Worm (Caenorhabditis elegans) whole organism, L3 larva: ENCODE results near the gene dpy-1.

Source experiments
- ZK546.5 ChIP-seq: sonication (generic microtip); optimal IDR thresholded peaks from 2 replicates; lab custom pipeline; 2017; ENCODE audit warnings: missing biosample characterization, missing genetic modification characterization
- aly-2 ChIP-seq: fragments of 150-350 bp; optimal IDR thresholded peaks from 2 replicates; lab custom pipeline; 2014; ENCODE audit warnings: missing biosample characterization, missing genetic modification characterization
- ceh-28 ChIP-seq: fragments of 150-350 bp; optimal IDR thresholded peaks from 2 replicates; lab custom pipeline; 2014; ENCODE audit warnings: missing biosample characterization, missing genetic modification reagents, missing genetic modification characterization
- ceh-82 ChIP-seq: fragments of 150-350 bp; optimal IDR thresholded peaks from 2 replicates; lab custom pipeline; 2014; ENCODE audit warnings: missing biosample characterization, missing genetic modification characterization
- ceh-9 ChIP-seq: sonication (generic microtip); optimal IDR thresholded peaks from 2 replicates; lab custom pipeline; 2018; ENCODE audit warnings: missing biosample characterization, missing genetic modification characterization
- daf-12 ChIP-seq: fragments of 150-350 bp; optimal IDR thresholded peaks from 2 replicates; lab custom pipeline; 2014; ENCODE audit warnings: missing biosample characterization, missing genetic modification reagents, missing genetic modification characterization
- egl-5 ChIP-seq: fragments of 150-350 bp; optimal IDR thresholded peaks from 2 replicates; lab custom pipeline; 2017; ENCODE audit warnings: missing biosample characterization, missing genetic modification reagents, missing genetic modification characterization, inconsistent platforms
- elt-2 ChIP-seq: sonication (generic microtip); optimal IDR thresholded peaks from 2 replicates; lab custom pipeline; 2016; ENCODE audit warnings: missing genetic modification reagents, mild to moderate bottlenecking, missing genetic modification characterization, missing compliant biosample characterization
- eor-1 ChIP-seq, 2 experiments: fragments of 150-350 bp; optimal IDR thresholded peaks; 2 replicates each; lab custom pipeline; 2014 to 2018; ENCODE audit warnings: missing biosample characterization in 2 of 2, missing genetic modification characterization in 2 of 2
- fkh-10 ChIP-seq: sonication (generic microtip); optimal IDR thresholded peaks from 2 replicates; lab custom pipeline; 2017; ENCODE audit warnings: missing biosample characterization, missing genetic modification reagents, missing genetic modification characterization
- jun-1 ChIP-seq: fragments of 150-350 bp; optimal IDR thresholded peaks from 2 replicates; lab custom pipeline; 2014; ENCODE audit warnings: missing biosample characterization, missing genetic modification reagents, missing genetic modification characterization
- lin-15B ChIP-seq: fragments of 150-350 bp; optimal IDR thresholded peaks from 2 replicates; lab custom pipeline; 2014; ENCODE audit warnings: missing biosample characterization, missing genetic modification characterization
- lsy-12 ChIP-seq: sonication (generic microtip); optimal IDR thresholded peaks from 2 replicates; lab custom pipeline; 2016; ENCODE audit warnings: mild to moderate bottlenecking, missing genetic modification characterization, missing compliant biosample characterization
- mdl-1 ChIP-seq: fragments of 150-350 bp; optimal IDR thresholded peaks from 2 replicates; lab custom pipeline; 2014; ENCODE audit warnings: missing biosample characterization, missing genetic modification characterization
- mml-1 ChIP-seq: fragments of 150-350 bp; sonication (generic microtip); optimal IDR thresholded peaks from 3 replicates; lab custom pipeline; 2014; ENCODE audit warnings: missing biosample characterization, missing genetic modification characterization
- nfya-1 ChIP-seq: sonication (generic microtip); optimal IDR thresholded peaks from 2 replicates; lab custom pipeline; 2017; ENCODE audit warnings: missing genetic modification characterization, mild to moderate bottlenecking, missing compliant biosample characterization, antibody characterized with exemption, moderate library complexity; ENCODE audit not compliant: insufficient read depth
- nhr-11 ChIP-seq: fragments of 150-350 bp; optimal IDR thresholded peaks from 2 replicates; lab custom pipeline; 2014; ENCODE audit warnings: missing biosample characterization, missing genetic modification characterization
- nhr-23 ChIP-seq: fragments of 150-350 bp; optimal IDR thresholded peaks from 2 replicates; lab custom pipeline; 2014; ENCODE audit warnings: missing biosample characterization, missing genetic modification reagents, missing genetic modification characterization
- nhr-25 ChIP-seq: sonication (generic microtip); optimal IDR thresholded peaks from 2 replicates; lab custom pipeline; 2017; ENCODE audit warnings: missing biosample characterization, missing genetic modification characterization
- nhr-43 ChIP-seq: sonication (generic microtip); optimal IDR thresholded peaks from 2 replicates; lab custom pipeline; 2016; ENCODE audit warnings: mild to moderate bottlenecking, missing genetic modification characterization, missing compliant biosample characterization; ENCODE audit not compliant: poor library complexity, severe bottlenecking
- pqm-1 ChIP-seq: fragments of 150-350 bp; optimal IDR thresholded peaks from 2 replicates; lab custom pipeline; 2017; ENCODE audit warnings: missing biosample characterization, missing genetic modification characterization, inconsistent platforms
- sea-2 ChIP-seq: fragments of 150-350 bp; sonication (generic microtip); optimal IDR thresholded peaks from 4 replicates; lab custom pipeline; 2014; ENCODE audit warnings: missing biosample characterization, missing genetic modification reagents, missing genetic modification characterization
- skn-1 ChIP-seq: fragments of 150-350 bp; optimal IDR thresholded peaks from 2 replicates; lab custom pipeline; 2014; ENCODE audit warnings: missing biosample characterization, missing genetic modification characterization
- ztf-11 ChIP-seq: fragments of 150-350 bp; optimal IDR thresholded peaks from 2 replicates; lab custom pipeline; 2014; ENCODE audit warnings: missing biosample characterization, missing genetic modification characterization
- ztf-4 ChIP-seq: fragments of 150-350 bp; optimal IDR thresholded peaks from 2 replicates; lab custom pipeline; 2014; ENCODE audit warnings: missing biosample characterization, missing genetic modification characterization

The dpy-1 gene

ce11 chrIII:2001210-2001609 lies 46.6 kb downstream of the dpy-1 start:
- TF ChIP-seq ceh-9 (tag; lab: Kevin White, UChicago) = no peak
- TF ChIP-seq lin-15B = no peak
- TF ChIP-seq ceh-28 (tag; lab: Kevin White, UChicago) = peak; percentile 72
- TF ChIP-seq nfya-1 (tag; lab: Kevin White, UChicago) = no peak
- TF ChIP-seq daf-12 = no peak
- TF ChIP-seq mml-1 = no peak

ce11 chrIII:1997569-1997968 lies 50.2 kb downstream of the dpy-1 start, which contains the start of gene lgc-42:
lgc-42 (plus strand) TSS chrIII:1997869.
- TF ChIP-seq nhr-23 (tag; lab: Kevin White, UChicago) = no peak
- no peak for TF ChIP-seq pqm-1 (tag; lab: Kevin White, UChicago)
- TF ChIP-seq elt-2 (tag; lab: Kevin White, UChicago) = no peak
- no peak for TF ChIP-seq mml-1
- TF ChIP-seq fkh-10 = no peak
- no peak for TF ChIP-seq ceh-82 (tag; lab: Kevin White, UChicago)
- TF ChIP-seq ztf-11 (tag; lab: Kevin White, UChicago) = no peak
- TF ChIP-seq lsy-12 (tag; lab: Kevin White, UChicago) = no peak

ce11 chrIII:1989940-1990339 lies 57.9 kb downstream of the dpy-1 start:
- TF ChIP-seq jun-1 (tag; lab: Kevin White, UChicago) (no peak), aly-2 (no peak), daf-12 (no peak), nhr-43 (tag; lab: Kevin White, UChicago) (no peak), nhr-25 (tag; lab: Kevin White, UChicago) (no peak), skn-1 (tag; lab: Kevin White, UChicago) (no peak), pqm-1 (tag; lab: Kevin White, UChicago) (no peak)
- TF ChIP-seq, all 47 proteins: peak for 0

ce11 chrIII:1987693-1988092 lies 60.1 kb downstream of the dpy-1 start, which contains the start of gene Y39A3B.8:
Y39A3B.8 (plus strand) TSS chrIII:1987993.
- no peak for TF ChIP-seq ZK546.5
- TF ChIP-seq sea-2 (GFP tag; lab: Kevin White, UChicago) = no peak
- TF ChIP-seq ztf-4 (tag; lab: Kevin White, UChicago) = no peak
- TF ChIP-seq egl-5 (tag; lab: Kevin White, UChicago) = no peak
- no peak for TF ChIP-seq nhr-11 (tag; lab: Kevin White, UChicago)
- TF ChIP-seq mdl-1 (tag; lab: Kevin White, UChicago) = no peak
- no peak for TF ChIP-seq eor-1 (tag; optimal IDR thresholded peaks at IDR 0.05; lab: Kevin White, UChicago)
